Fruit fly (Drosophila melanogaster) whole organism, adult: Measurements from ENCODE around the gene CG31908.

ENCODE experiments used
- CG11617 ChIP-seq: fragments of 200-800 bp; sonication (Bioruptor generic); optimal IDR thresholded peaks from 2 replicates; lab custom pipeline; 2017; ENCODE audit warnings: mild to moderate bottlenecking, missing biosample characterization, missing genetic modification reagents, missing genetic modification characterization
- CG14711 ChIP-seq: fragments of 200-800 bp; sonication (Bioruptor generic); optimal IDR thresholded peaks from 2 replicates; lab custom pipeline; 2018; ENCODE audit warnings: missing biosample characterization, mild to moderate bottlenecking, missing genetic modification characterization, moderate library complexity
- CG5204 ChIP-seq: fragments of 200-800 bp; sonication (Bioruptor generic); optimal IDR thresholded peaks from 2 replicates; lab custom pipeline; 2016; ENCODE audit warnings: missing biosample characterization, missing genetic modification characterization
- CG7101 ChIP-seq: fragments of 200-800 bp; sonication (Bioruptor generic); optimal IDR thresholded peaks from 2 replicates; lab custom pipeline; 2018; ENCODE audit warnings: missing biosample characterization, mild to moderate bottlenecking, missing genetic modification characterization, moderate library complexity
- Crg-1 ChIP-seq: fragments of 200-800 bp; sonication (Bioruptor generic); optimal IDR thresholded peaks from 2 replicates; lab custom pipeline; 2016; ENCODE audit warnings: missing biosample characterization, missing genetic modification characterization
- Mnt ChIP-seq: fragments of 200-800 bp; sonication (Bioruptor generic); optimal IDR thresholded peaks from 2 replicates; lab custom pipeline; 2016; ENCODE audit warnings: missing biosample characterization, mild to moderate bottlenecking, missing genetic modification characterization
- ovo ChIP-seq: fragments of 200-800 bp; sonication (Bioruptor generic); optimal IDR thresholded peaks from 2 replicates; lab custom pipeline; 2016; ENCODE audit warnings: missing biosample characterization, missing genetic modification characterization
- pad ChIP-seq: fragments of 200-800 bp; sonication (Bioruptor generic); optimal IDR thresholded peaks from 3 replicates; lab custom pipeline; 2017; ENCODE audit warnings: missing biosample characterization, missing genetic modification characterization, mild to moderate bottlenecking, moderate library complexity, missing genetic modification reagents
- tj ChIP-seq: fragments of 200-800 bp; sonication (Bioruptor generic); optimal IDR thresholded peaks from 3 replicates; lab custom pipeline; 2017; ENCODE audit warnings: missing biosample characterization, mild to moderate bottlenecking, missing genetic modification characterization, moderate library complexity
- toe ChIP-seq: fragments of 200-800 bp; sonication (Bioruptor generic); optimal IDR thresholded peaks from 2 replicates; lab custom pipeline; 2016; ENCODE audit warnings: missing biosample characterization, missing genetic modification characterization

- TF ChIP-seq Mnt: no peak
- TF ChIP-seq ovo (GFP tag; lab: Kevin White, UChicago): no peak
- TF ChIP-seq pad (GFP tag; lab: Kevin White, UChicago): no peak
- no peak for TF ChIP-seq toe (GFP tag; lab: Kevin White, UChicago)
- TF ChIP-seq Crg-1 (GFP tag; lab: Kevin White, UChicago): no peak
- no peak for TF ChIP-seq CG11617
- TF ChIP-seq CG7101 (tag; lab: Kevin White, UChicago): no peak
- no peak for TF ChIP-seq tj (GFP tag; lab: Kevin White, UChicago)
- no peak for TF ChIP-seq CG14711 (tag; lab: Kevin White, UChicago)
- TF ChIP-seq CG5204 (GFP tag; lab: Kevin White, UChicago): no peak
These were observed 36.1 kb downstream of the CG31908 start for dm6 chr2L:6991085-6991484.
